Worm (Caenorhabditis elegans): ENCODE results near the gene K10H10.12.

DNA sequence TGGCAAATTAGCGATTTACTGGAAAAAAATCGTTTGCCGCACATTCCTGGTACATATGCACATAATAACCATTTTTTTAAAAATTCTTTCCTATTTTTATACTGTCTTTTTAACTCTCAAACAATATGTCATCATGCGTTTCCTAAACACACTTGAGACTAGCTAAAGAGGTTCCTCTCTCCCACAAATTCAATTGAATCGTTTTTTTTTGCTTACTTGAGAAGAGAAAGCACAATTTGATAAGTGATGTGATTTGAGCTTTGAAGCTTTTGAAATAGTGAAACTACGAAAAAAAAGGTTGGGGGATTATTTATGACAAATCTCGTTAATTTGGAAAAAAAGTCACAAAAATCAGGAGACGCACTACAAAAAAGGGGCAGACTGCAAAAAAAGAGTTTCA is 48.9 kb upstream of the K10H10.12 start:
- TF ChIP-seq W03F9.2 (tag; optimal IDR thresholded peaks at IDR 0.05) (no peak), dao-5 (tag; optimal IDR thresholded peaks at IDR 0.05) (no peak)

Measured in whole organism, L4/young adult.